Worm (Caenorhabditis elegans): ENCODE results near the gene F19C6.4.

DNA sequence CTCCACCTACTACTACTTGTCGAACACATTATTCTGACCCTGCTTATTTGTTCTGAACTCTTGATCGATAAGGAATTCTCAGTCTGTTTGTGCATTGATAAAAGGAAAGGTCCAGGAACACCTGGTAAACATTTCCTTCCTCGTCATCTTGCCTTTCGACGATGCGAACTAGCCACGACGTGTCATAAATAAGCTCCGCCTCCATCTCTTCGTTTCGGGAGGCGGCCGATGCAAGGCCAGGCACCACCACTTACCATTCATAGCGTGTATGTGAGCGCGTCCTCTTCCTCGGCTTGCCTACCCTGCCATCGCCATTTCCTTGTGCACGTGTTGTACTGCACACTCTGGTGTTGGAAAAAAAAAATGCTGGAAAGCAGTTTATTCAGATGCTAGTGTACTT is 28.9 kb downstream of the F19C6.4 start:
- TF ChIP-seq ama-1 (optimal IDR thresholded peaks at IDR 0.05) (no peak), lin-13 (GFP tag; optimal IDR thresholded peaks at IDR 0.05) (no peak)
